Worm (Caenorhabditis elegans) whole organism, L1 larva: ENCODE results near the gene irg-2.
"Not testable (repeated sequence)": the region's sequence is repeated elsewhere in the genome, so short reads cannot be mapped to it uniquely, and the experiment has no call there.

Experiments
- ama-1 ChIP-seq: fragments of 150-350 bp; optimal IDR thresholded peaks from 2 replicates; lab custom pipeline; 2014
- ceh-82 ChIP-seq, 3 experiments: fragments of 150-350 bp in 1 of 3; sonication (generic microtip) in 2 of 3; optimal IDR thresholded peaks; 2 replicates each; lab custom pipeline; 2014 to 2017; ENCODE audit warnings: missing biosample characterization in 3 of 3, missing genetic modification characterization in 3 of 3
- ceh-88 ChIP-seq: fragments of 200-800 bp; sonication (Bioruptor generic); IDR thresholded peaks from 2 replicates; pipeline ENCODE4 v1.3.6; 2022; ENCODE audit warnings: missing genetic modification characterization, missing compliant biosample characterization
- elt-2 ChIP-seq: sonication (generic microtip); optimal IDR thresholded peaks from 2 replicates; lab custom pipeline; 2016; ENCODE audit warnings: missing genetic modification characterization, mild to moderate bottlenecking, inconsistent platforms, missing compliant biosample characterization, missing genetic modification reagents
- fkh-4 ChIP-seq: sonication (generic microtip); optimal IDR thresholded peaks from 2 replicates; lab custom pipeline; 2016; ENCODE audit warnings: missing compliant biosample characterization, missing genetic modification characterization, borderline replicate concordance
- lsy-2 ChIP-seq, 2 experiments: fragments of 150-350 bp; optimal IDR thresholded peaks; 2 replicates each; lab custom pipeline; 2014; ENCODE audit warnings: missing biosample characterization in 2 of 2, missing genetic modification characterization in 2 of 2
- nhr-19 ChIP-seq: fragments of 200-800 bp; sonication (Bioruptor generic); conservative IDR thresholded peaks from 2 replicates; pipeline ENCODE4 v1.3.6; 2022; ENCODE audit warnings: missing genetic modification characterization, missing compliant biosample characterization
- nhr-20 ChIP-seq: sonication (generic microtip); optimal IDR thresholded peaks from 2 replicates; lab custom pipeline; 2016; ENCODE audit warnings: mild to moderate bottlenecking, missing genetic modification characterization, missing compliant biosample characterization
- nhr-28 ChIP-seq: fragments of 150-350 bp; optimal IDR thresholded peaks from 2 replicates; lab custom pipeline; 2014; ENCODE audit warnings: missing biosample characterization, missing genetic modification characterization
- nhr-90 ChIP-seq: sonication (generic microtip); optimal IDR thresholded peaks from 2 replicates; lab custom pipeline; 2016; ENCODE audit warnings: mild to moderate bottlenecking, missing genetic modification characterization, missing compliant biosample characterization; ENCODE audit not compliant: poor library complexity
- zip-4 ChIP-seq: fragments of 200-800 bp; sonication (Bioruptor generic); optimal IDR thresholded peaks from 2 replicates; lab custom pipeline; 2018; ENCODE audit warnings: mild to moderate bottlenecking, missing genetic modification characterization, moderate library complexity, missing compliant biosample characterization
- ztf-11 ChIP-seq, 2 experiments: sonication (generic microtip); optimal IDR thresholded peaks; 2 replicates each; lab custom pipeline; 2016 to 2017; ENCODE audit warnings: missing genetic modification characterization in 2 of 2, missing biosample characterization in 1 of 2, missing compliant biosample characterization in 1 of 2

DNA sequence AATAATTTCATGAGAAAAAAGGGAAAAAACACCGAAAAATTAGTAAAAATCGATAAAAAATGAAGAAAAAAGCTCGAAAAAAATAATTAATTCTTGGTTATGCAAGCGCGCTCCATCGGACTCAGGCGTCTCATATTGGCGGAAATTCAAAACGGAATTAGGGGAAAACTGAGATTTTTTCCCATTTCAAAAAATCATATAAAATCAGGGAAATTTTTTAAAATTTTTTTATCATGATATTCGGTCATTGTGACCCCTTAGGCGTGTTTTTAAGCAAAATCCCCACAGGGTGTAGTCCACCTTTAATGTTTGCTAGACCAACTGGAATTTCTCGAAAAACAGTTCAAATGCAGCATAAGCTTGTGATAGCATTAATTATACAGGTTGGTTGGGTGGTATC is 25.9 kb downstream of the irg-2 start:
- not testable (repeated sequence) for TF ChIP-seq ceh-88 (GFP tag; lab: Robert Waterston, UW); nhr-28 (tag; lab: Kevin White, UChicago); ama-1 (lab: Kevin White, UChicago); lsy-2 (tag; optimal IDR thresholded peaks at IDR 0.05; lab: Kevin White, UChicago); fkh-4 (tag; lab: Kevin White, UChicago); ceh-82 (tag; optimal IDR thresholded peaks at IDR 0.05; lab: Kevin White, UChicago); ztf-11 (tag; optimal IDR thresholded peaks at IDR 0.05; lab: Kevin White, UChicago); nhr-90; elt-2; zip-4 (GFP tag; lab: Kevin White, UChicago); nhr-20 (tag; lab: Kevin White, UChicago); nhr-19 (GFP tag; lab: Robert Waterston, UW)
